Worm (Caenorhabditis elegans): ENCODE measurements around the gene F36H9.7.

The F36H9.7 gene

DNA sequence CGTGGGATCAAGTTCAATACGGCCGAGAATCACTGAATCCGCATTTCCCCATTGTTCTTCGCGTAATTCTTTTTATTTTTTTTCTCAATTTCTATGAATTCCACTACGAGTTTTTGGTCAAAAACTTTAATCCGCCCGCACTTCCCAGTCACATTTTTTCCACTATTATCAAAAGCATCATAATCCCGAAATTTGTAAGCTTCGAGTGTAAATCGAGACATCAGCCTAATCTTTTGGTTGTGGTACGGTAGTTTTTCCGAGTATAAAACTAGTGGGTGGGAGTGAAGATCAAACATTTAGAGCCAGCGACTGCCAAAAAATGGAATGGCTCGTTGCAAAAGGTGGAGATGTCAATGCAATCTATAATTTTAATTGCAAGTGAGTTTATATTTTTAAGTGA lies 32.4 kb upstream of the F36H9.7 start, which contains the start of gene srt-42:
TSS of gene srt-42 (plus strand) at position 301 of the 400 bp plus-strand sequence.
- TF ChIP-seq fkh-6 (tag; optimal IDR thresholded peaks at IDR 0.05): no peak
- no peak for TF ChIP-seq hlh-30 (tag; optimal IDR thresholded peaks at IDR 0.05; ENCODE audit: insufficient read depth)
- no peak for TF ChIP-seq F13H6.1 (tag; optimal IDR thresholded peaks at IDR 0.05)
- no peak for TF ChIP-seq rnt-1 (tag; optimal IDR thresholded peaks at IDR 0.05)
- TF ChIP-seq nfya-1 (tag; optimal IDR thresholded peaks at IDR 0.05): no peak
- TF ChIP-seq ceh-30 (tag; optimal IDR thresholded peaks at IDR 0.05): no peak
- no peak for TF ChIP-seq pros-1 (tag; optimal IDR thresholded peaks at IDR 0.05)
- TF ChIP-seq unc-42 (tag; optimal IDR thresholded peaks at IDR 0.05): no peak
- TF ChIP-seq ztf-16 (tag; optimal IDR thresholded peaks at IDR 0.05): no peak
- no peak for TF ChIP-seq tbx-7 (tag; optimal IDR thresholded peaks at IDR 0.05)
- no peak for TF ChIP-seq ama-1 (optimal IDR thresholded peaks at IDR 0.05)
- no peak for TF ChIP-seq pax-1 (tag; optimal IDR thresholded peaks at IDR 0.05)
- TF ChIP-seq sdc-2 (tag; optimal IDR thresholded peaks at IDR 0.05): no peak
- TF ChIP-seq K02D7.2 (tag; optimal IDR thresholded peaks at IDR 0.05): no peak

DNA sequence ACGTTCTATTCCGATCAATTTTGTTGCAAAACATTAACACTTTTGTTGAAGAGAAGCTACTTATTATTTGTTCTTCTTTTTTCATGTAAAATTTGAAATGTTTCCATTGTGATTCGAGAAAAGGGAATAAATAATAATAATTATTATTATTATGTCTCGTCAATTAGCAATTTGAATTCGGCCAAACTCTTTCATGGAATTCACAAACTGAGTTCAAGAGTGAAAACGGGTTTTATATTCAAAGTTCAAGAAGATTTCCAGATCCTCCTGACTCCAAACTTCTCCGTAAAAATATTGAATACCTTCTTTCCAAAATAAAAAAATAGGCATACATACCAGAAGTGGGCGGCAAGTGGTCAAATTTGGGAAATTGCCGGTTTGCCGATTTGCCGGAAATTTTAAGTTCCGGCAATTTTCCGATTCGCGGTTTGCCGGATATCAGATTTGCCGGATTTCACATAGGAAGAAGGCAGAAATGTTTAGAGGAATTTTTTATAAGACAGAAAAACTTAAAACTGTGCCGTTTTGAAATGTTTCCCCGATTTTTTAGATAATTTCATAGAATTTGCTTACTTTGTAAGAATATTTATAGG lies 31.1 kb upstream of the F36H9.7 start:
- TF ChIP-seq ceh-6 (GFP tag; optimal IDR thresholded peaks at IDR 0.05) (no peak), pag-3 (tag; optimal IDR thresholded peaks at IDR 0.05; ENCODE audit: borderline replicate concordance) (no peak), ttx-3 (tag; optimal IDR thresholded peaks at IDR 0.05) (no peak), mec-3 (tag; optimal IDR thresholded peaks at IDR 0.05; ENCODE audit: borderline replicate concordance) (no peak), che-1 (tag; optimal IDR thresholded peaks at IDR 0.05) (no peak), gmeb-2 (tag; optimal IDR thresholded peaks at IDR 0.05) (no peak), ceh-14 (tag; optimal IDR thresholded peaks at IDR 0.05) (no peak), unc-42 (tag; optimal IDR thresholded peaks at IDR 0.05) (no peak), ceh-45 (GFP tag; IDR thresholded peaks at IDR 0.05) (no peak), ref-2 (tag; optimal IDR thresholded peaks at IDR 0.05) (no peak), tbx-2 (tag; optimal IDR thresholded peaks at IDR 0.05) (no peak)

DNA sequence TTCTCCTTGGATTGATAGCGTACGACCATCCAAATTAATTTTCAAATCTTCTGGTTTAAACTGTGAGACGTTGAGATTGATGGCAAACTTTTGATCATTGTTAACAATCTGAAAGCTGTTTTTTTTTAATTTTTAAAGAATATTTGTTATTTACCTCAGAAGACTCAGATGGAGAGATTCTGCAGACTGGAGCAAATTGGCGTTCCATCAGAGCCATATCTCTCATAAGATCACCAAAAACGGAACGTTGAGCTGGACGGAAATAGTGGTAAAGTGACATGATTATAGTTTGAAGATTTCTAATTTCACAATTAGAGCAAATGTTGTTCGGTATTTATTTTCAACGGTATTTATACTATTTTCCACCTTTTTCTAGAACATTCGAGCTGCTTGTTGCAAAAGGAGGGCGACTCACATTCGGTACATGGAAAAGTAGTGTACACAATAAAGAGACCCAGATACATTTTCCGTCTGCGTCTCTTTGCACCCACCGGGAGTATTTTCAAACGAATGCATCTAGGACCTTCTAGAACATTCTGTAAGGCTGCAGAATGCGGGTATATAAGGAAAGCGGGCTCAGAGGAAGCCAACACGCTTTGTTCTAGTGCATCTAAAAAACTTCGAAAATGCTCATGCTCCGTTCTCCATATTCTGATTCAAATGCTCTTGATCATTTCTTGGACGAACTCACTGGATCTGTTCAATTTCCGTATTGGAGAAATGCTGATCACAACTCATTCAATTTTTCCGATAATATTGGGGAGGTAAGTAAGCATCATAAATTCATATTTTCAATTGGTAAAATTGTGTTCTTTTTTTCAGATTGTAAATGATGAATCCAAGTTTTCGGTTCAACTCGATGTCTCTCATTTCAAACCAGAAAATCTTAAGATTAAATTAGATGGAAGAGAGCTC lies 30.2 kb upstream of the F36H9.7 start, which contains the start of the genes hsp-16.2 and hsp-16.41:
TSS of gene hsp-16.2 (minus strand) at position 313 of the 915 bp plus-strand sequence.
TSS of gene hsp-16.41 (plus strand) at position 534 of the 915 bp plus-strand sequence.
- no peak for TF ChIP-seq ceh-9 (tag; optimal IDR thresholded peaks at IDR 0.05)
- peak; percentile 22 for TF ChIP-seq pat-9 (tag; optimal IDR thresholded peaks at IDR 0.05)
- TF ChIP-seq ceh-48 (tag; optimal IDR thresholded peaks at IDR 0.05): no peak
- no peak for TF ChIP-seq ceh-18 (tag; optimal IDR thresholded peaks at IDR 0.05)
- no peak for TF ChIP-seq odd-2 (tag; optimal IDR thresholded peaks at IDR 0.05)
- TF ChIP-seq pha-4 (tag; optimal IDR thresholded peaks at IDR 0.05): no peak
- peak; percentile 52 for TF ChIP-seq ceh-31 (tag; optimal IDR thresholded peaks at IDR 0.05)
- TF ChIP-seq ceh-30 (tag; optimal IDR thresholded peaks at IDR 0.05): peak; percentile 62
- TF ChIP-seq ceh-34 (tag; optimal IDR thresholded peaks at IDR 0.05): peak; percentile 55
- TF ChIP-seq ceh-45 (GFP tag; IDR thresholded peaks at IDR 0.05): no peak
- TF ChIP-seq dve-1 (tag; optimal IDR thresholded peaks at IDR 0.05): no peak
- no peak for TF ChIP-seq che-1 (tag; optimal IDR thresholded peaks at IDR 0.05)
- TF ChIP-seq lim-6 (tag; optimal IDR thresholded peaks at IDR 0.05): no peak
- no peak for TF ChIP-seq unc-3 (GFP tag; conservative IDR thresholded peaks at IDR 0.05)
- TF ChIP-seq unc-3 (tag; optimal IDR thresholded peaks at IDR 0.05): no peak
- peak; percentile 34 for TF ChIP-seq ref-2 (tag; optimal IDR thresholded peaks at IDR 0.05)
- TF ChIP-seq unc-42 (tag; optimal IDR thresholded peaks at IDR 0.05): no peak
- TF ChIP-seq ceh-14 (tag; optimal IDR thresholded peaks at IDR 0.05): no peak
- TF ChIP-seq unc-86 (tag; optimal IDR thresholded peaks at IDR 0.05): peak; percentile 10
- peak; percentile 63 for TF ChIP-seq nfya-1 (tag; optimal IDR thresholded peaks at IDR 0.05)
- no peak for TF ChIP-seq hlh-6 (tag; optimal IDR thresholded peaks at IDR 0.05)
- peak; percentile 5 for TF ChIP-seq ets-4 (tag; optimal IDR thresholded peaks at IDR 0.05)
- no peak for TF ChIP-seq tbx-2 (tag; optimal IDR thresholded peaks at IDR 0.05)
- TF ChIP-seq unc-55 (GFP tag; optimal IDR thresholded peaks at IDR 0.05): peak; percentile 60
- peak; percentile 10 for TF ChIP-seq elt-2 (tag; optimal IDR thresholded peaks at IDR 0.05)
- TF ChIP-seq elt-4 (tag; optimal IDR thresholded peaks at IDR 0.05): no peak
- peak; percentile 11 for TF ChIP-seq pax-1 (tag; optimal IDR thresholded peaks at IDR 0.05)
